Fruit fly (Drosophila melanogaster): ENCODE data around the gene CG45065.
A peak's percentile ranks its signal among the peaks of the same experiment; 100 is the strongest.

The CG45065 gene

DNA sequence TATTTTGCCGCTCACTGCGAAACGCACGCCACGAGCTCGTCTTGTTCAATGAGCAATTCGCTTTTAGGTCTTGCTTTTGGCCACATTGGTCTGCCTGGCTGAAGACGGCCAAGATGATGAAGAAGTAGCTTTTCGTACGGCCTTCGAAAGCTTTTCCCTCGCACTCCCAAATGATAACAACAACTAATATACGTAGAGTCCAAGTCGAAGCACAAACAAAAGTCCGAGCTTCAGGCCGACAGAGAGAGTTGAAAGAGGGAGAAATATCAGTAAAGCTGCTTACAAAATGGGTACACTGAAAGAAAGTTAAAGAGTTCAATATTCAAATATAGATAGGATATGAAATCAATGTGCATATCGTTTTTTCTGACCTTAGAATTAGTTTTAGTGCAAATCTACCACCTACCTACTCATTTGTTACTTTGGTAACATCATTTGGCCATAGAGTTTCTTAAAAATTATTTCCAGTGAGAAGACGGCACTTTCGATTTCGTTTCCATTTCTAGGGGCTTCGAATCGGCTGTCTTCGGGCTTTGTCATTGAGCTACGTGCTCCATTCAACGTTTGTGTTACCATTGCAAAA lies at the start of gene CG45065, which contains the start of gene CG45064:
Gene CG45065 (minus strand): TSS at position 51 of the 583 bp plus-strand sequence.
Gene CG45064 (minus strand): TSS at position 51 of the 583 bp plus-strand sequence.
- TF ChIP-seq Myc (optimal IDR thresholded peaks at IDR 0.05) (no peak), Sin3A (optimal IDR thresholded peaks at IDR 0.05) (no peak), psq (optimal IDR thresholded peaks at IDR 0.05) (no peak), insv (optimal IDR thresholded peaks at IDR 0.05) (no peak), ttk (optimal IDR thresholded peaks at IDR 0.05) (no peak), h (optimal IDR thresholded peaks at IDR 0.05) (no peak)

DNA sequence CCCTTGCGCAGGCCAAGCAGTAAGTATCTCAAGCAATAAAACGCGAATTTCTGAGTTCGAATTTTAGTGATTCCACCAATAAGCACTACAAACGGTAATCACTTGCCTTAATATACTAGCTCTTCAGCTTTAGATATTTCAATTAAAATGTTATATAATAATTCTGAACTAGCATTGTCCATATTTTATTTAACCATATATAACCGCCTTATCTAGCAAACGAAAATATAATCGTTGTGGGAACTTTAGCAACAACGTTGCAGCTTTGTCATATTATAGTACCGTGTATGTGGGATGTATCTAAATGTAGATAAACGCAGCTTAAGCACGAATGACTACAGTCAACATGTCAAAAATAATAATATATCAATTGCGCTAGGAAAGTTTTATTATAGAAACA lies 48.9 kb upstream of the CG45065 start:
- TF ChIP-seq ttk (optimal IDR thresholded peaks at IDR 0.05): no peak
- TF ChIP-seq Myc (optimal IDR thresholded peaks at IDR 0.05): no peak
- no peak for TF ChIP-seq h (optimal IDR thresholded peaks at IDR 0.05)
- no peak for TF ChIP-seq insv (optimal IDR thresholded peaks at IDR 0.05)
- TF ChIP-seq psq (optimal IDR thresholded peaks at IDR 0.05): no peak
- TF ChIP-seq Sin3A (optimal IDR thresholded peaks at IDR 0.05): no peak

DNA sequence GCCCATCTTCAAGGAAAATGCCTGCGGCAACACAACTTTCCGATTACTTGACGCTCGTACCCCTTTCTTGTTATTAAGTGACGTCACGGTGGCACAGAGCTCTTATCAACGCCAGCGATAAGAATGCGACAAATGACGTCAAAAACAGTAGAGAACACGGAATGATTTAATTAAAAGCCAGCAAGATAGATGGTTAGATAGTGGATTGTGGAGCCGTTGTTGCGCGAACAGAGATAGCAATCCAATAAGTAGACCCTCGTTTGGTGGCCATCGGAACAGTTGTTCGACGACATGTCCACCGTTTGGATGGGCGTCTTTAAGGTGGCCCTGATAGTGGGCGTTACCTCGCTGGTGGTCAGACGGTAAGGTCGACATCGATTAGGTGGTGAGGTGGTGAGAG lies 47.4 kb upstream of the CG45065 start:
- TF ChIP-seq insv (optimal IDR thresholded peaks at IDR 0.05): no peak
- TF ChIP-seq ttk (optimal IDR thresholded peaks at IDR 0.05): no peak
- no peak for TF ChIP-seq psq (optimal IDR thresholded peaks at IDR 0.05)
- TF ChIP-seq Myc (optimal IDR thresholded peaks at IDR 0.05): no peak
- TF ChIP-seq Sin3A (optimal IDR thresholded peaks at IDR 0.05): no peak
- no peak for TF ChIP-seq h (optimal IDR thresholded peaks at IDR 0.05)

DNA sequence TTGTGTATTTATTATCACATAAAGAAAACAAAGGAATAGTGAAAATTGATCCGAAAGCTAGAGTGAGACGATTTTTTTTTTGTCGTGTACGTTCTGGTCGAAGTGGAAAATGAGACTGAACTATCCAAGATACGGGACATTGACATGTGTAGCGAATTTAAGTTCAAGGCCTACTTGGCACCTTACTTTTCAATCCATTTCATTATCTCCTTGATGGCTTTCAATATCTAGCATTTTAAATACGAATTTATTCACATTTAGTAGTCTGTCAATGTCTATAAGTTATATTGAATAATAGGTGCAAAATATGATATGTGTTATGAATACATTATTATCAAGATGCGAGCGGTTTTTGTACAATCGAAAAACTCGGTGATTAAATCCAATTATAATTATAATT lies 46.5 kb upstream of the CG45065 start, which contains the start of gene CG32591:
Gene CG32591 (minus strand): TSS at position 101 of the 400 bp plus-strand sequence.
- TF ChIP-seq insv (optimal IDR thresholded peaks at IDR 0.05): no peak
- TF ChIP-seq ttk (optimal IDR thresholded peaks at IDR 0.05): no peak
- TF ChIP-seq h (optimal IDR thresholded peaks at IDR 0.05): no peak

DNA sequence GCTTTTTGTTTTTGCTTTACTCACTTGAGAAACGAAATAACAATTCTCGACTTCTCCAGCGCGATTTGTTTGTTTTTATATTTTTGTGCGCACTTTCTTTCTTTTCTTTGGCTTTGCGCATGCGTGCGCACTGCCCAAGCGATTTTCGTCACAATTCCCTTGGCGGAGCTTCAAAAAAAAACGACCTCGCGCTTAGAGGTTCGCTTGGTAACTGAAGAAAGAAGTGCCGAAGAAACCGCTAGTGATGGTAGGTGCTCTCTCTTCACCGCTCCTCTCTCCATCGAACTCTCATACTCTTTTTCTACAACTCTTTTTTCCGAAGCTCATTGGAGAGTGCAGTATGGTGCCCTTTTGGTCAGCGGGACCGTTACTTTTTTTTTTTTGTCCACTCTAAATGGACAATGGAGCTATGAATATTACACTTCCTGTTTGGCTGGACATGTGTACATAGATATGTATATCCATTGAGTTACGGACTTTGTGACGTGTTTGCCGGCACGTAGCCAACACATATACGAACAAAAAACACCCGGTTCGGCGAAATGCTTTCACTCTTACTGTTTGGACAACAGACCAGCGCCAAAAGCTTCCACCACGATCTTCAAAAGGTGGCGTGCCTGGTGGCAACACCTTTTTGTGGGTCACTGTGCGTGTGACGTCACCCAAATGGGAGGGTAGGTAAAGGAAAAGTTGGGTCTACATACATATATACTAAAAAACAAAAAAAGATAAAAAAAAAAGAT lies 41.1 kb upstream of the CG45065 start, which contains the start of gene CG9503:
Gene CG9503 (minus strand): TSS at position 217 of the 743 bp plus-strand sequence.
- TF ChIP-seq Sin3A (optimal IDR thresholded peaks at IDR 0.05): no peak
- no peak for TF ChIP-seq insv (optimal IDR thresholded peaks at IDR 0.05)
- TF ChIP-seq psq (optimal IDR thresholded peaks at IDR 0.05): no peak
- no peak for TF ChIP-seq Myc (optimal IDR thresholded peaks at IDR 0.05)
- no peak for TF ChIP-seq ttk (optimal IDR thresholded peaks at IDR 0.05)
- TF ChIP-seq h (optimal IDR thresholded peaks at IDR 0.05): no peak

DNA sequence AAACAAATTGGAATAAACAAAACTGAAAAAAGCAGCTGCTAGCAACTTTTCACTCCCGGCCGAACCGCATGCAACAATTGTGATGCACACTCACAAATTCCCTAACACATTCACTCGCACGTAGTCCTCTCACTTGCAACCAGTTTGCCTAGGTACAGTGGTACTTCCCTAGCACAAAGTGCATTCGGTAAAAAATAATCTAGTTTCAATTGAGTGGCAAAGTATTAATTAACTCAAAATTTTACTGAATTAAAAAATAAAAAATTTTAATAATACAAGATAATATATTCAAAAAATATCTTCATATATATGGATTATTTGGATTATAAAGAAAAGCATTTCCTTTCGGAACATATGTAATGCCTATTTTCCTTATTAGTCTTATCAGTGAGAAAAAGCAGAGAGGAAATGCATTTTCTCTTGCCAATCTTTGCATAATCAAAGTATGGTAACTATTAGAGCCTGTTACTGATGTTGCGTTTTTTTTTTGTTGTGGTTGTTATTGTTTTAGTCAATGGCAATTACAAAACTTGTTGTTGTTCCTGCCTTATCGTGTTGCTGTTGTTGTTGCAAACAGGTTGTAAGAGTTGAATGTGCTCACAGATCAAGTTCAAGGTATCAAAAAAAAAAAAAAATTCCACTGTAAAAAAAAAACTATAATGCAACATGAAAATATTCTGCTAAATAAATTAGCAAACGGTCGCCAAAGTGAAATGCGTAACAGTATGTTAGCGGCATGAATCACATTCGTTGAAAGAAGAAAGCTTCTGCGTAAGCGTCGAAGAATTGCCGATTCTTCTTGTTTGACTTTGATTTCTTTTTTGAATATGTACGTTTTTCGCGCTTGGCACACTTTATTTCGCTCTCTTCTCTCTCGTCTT lies 40.2 kb upstream of the CG45065 start:
- no peak for TF ChIP-seq ttk (optimal IDR thresholded peaks at IDR 0.05)
- no peak for TF ChIP-seq h (optimal IDR thresholded peaks at IDR 0.05)
- no peak for TF ChIP-seq Sin3A (optimal IDR thresholded peaks at IDR 0.05)

DNA sequence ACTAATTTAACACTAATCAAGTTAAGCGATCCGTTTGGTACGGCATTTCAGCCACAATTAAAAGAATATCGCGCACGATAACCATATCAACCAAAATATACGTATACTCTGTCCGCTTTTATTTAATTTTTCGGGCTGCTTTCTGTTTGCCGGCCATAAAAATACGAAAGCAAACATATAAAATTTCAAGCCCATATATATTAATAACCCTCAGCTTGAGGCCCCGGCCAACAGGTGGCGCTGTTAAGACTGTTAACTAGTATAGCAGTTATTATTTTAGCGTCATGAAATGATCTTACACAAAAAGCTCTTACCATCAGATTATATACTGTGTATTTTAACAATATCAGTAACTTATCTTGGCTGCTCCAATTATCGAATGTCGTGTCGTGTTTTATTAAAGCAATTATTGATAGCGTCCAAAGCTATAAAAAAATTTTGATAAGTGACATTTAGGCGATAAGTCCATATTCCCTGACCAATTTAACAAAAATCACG lies 36.4 kb upstream of the CG45065 start, which contains the start of gene Eo:
Gene Eo (minus strand): TSS at position 51 of the 498 bp plus-strand sequence.
- no peak for TF ChIP-seq insv (optimal IDR thresholded peaks at IDR 0.05)
- TF ChIP-seq psq (optimal IDR thresholded peaks at IDR 0.05): no peak
- TF ChIP-seq Sin3A (optimal IDR thresholded peaks at IDR 0.05): no peak
- no peak for TF ChIP-seq ttk (optimal IDR thresholded peaks at IDR 0.05)
- TF ChIP-seq Myc (optimal IDR thresholded peaks at IDR 0.05): no peak
- no peak for TF ChIP-seq h (optimal IDR thresholded peaks at IDR 0.05)

DNA sequence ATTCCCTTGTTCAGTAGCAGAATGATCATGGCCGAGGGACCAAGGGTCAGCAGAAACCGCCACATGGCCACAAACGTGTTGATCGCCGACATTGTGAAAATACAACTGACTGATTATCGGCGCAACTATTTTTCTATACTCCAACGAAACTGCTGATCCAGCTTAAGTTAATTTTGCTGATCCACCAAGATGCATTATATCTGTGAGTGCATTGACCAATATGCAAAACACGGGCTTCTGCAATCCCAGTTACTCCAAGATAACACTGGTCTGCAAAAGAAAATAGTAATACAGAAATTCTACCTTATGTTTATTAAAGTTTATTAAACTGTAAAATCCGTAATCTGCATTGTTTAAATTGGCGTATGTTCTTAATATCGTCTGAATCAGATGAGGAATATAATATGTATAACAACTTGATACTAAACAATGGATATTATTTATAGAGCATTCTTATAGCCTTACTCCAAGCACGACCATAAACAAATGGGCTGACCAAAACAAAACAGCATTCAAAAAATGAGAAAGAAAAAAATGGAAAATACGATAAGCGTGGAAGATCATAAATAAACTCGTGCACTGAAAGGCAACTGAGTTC lies 31.4 kb upstream of the CG45065 start, which contains the start of gene CG12398:
Gene CG12398 (minus strand): TSS at position 107 of the 598 bp plus-strand sequence.
- TF ChIP-seq Sin3A (optimal IDR thresholded peaks at IDR 0.05): no peak
- no peak for TF ChIP-seq ttk (optimal IDR thresholded peaks at IDR 0.05)
- TF ChIP-seq h (optimal IDR thresholded peaks at IDR 0.05): no peak
- TF ChIP-seq psq (optimal IDR thresholded peaks at IDR 0.05): no peak
- no peak for TF ChIP-seq Myc (optimal IDR thresholded peaks at IDR 0.05)
- TF ChIP-seq insv (optimal IDR thresholded peaks at IDR 0.05): no peak

DNA sequence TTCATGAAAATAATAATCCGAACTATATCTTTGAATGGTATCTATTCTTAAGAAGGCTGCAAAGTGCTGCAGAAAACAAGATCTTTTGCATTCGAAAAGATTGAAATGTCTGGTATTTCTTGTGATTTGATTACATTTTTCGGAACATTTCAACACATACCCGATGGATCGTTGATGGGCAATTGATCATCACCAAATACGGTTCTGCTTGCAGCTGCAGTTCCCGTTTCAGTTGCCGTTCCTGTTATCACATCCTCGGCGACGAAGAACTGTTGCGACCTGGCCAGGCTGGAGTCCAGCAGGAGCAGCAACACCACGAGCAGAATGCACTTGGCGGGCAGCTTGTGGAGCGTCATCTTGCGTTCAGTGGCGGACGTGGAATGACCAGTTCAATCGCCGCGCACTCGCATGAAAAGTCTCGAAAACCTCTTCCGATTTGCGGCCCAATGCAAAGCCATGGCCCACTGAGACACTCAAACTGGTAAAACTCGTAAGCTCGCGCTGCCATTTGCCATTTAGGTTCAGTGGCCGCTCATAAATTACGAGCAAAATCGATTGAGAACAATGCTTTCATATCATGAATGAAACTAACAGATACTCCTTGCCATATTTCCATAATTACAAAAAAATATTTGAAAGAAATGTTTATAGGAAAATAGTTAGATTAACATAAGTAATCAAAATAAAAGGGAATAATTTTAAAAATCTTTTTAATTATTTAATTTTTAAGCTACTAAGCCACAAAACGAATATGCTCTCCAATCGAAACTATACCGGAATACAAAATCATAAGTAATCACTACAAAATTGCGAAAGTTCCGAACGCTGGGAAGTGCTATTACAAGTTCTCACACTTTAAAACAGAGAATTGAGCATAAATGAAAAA lies 28.3 kb upstream of the CG45065 start, which contains the start of gene CG14406:
Gene CG14406 (minus strand): TSS at position 382 of the 886 bp plus-strand sequence.
- TF ChIP-seq Myc (optimal IDR thresholded peaks at IDR 0.05): no peak
- TF ChIP-seq h (optimal IDR thresholded peaks at IDR 0.05): peak; percentile 84

DNA sequence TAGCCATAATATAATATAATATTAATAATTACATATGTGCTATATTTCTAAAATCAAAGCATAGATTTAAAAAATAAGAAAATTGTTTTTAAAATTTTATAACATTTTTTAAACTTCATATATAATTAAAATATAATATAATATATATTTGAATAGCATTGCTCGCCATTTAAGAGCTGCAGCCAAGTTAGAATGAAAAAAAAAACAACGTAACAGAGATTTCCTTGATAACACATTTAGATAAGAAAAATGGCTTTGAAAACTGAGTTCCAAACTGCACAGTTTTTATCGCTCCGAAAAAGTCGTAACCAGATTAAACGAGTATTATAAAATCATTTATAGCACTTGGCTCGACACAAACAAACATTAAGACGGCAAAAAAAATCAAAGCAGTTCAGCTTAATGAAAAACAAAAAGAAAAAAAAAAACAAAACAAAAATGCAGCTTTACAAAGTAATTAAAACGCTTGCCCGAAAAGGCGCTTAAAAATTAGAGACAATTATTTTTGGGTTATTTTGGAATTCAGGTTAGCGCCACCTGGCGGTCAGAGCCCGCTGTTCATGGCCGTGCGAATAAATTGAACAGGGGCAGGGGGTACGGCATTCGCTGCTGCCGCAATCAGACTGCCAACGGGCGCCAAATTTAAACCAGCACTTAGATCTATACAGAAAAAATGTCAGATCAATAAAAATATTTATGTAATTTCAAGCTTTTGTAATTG lies 27.4 kb upstream of the CG45065 start, which contains the start of gene fiz:
Gene fiz (minus strand): TSS at position 51 of the 721 bp plus-strand sequence.
- TF ChIP-seq h (optimal IDR thresholded peaks at IDR 0.05) (no peak), insv (optimal IDR thresholded peaks at IDR 0.05) (no peak), Sin3A (optimal IDR thresholded peaks at IDR 0.05) (no peak), Myc (optimal IDR thresholded peaks at IDR 0.05) (no peak), ttk (optimal IDR thresholded peaks at IDR 0.05) (no peak), psq (optimal IDR thresholded peaks at IDR 0.05) (no peak)

Measured in Kc167 (cell line).